Fruit fly (Drosophila melanogaster) whole organism, embryonic: ENCODE measurements around the gene fig.
A peak's percentile ranks its signal among the peaks of the same experiment; 100 is the strongest.

Experiments used
- ATbp ChIP-seq: fragments of 200-800 bp; sonication (Bioruptor generic); optimal IDR thresholded peaks from 2 replicates; lab custom pipeline; 2017; ENCODE audit warnings: missing biosample characterization, mild to moderate bottlenecking, missing genetic modification characterization, missing genetic modification reagents
- Antp ChIP-seq: fragments of 200-800 bp; sonication (Bioruptor generic); optimal IDR thresholded peaks from 3 replicates; lab custom pipeline; 2016; ENCODE audit warnings: missing biosample characterization, missing genetic modification characterization
- Atf6 ChIP-seq: fragments of 200-800 bp; sonication (Bioruptor generic); IDR thresholded peaks from 2 replicates; pipeline ENCODE4 v1.3.6; 2022; ENCODE audit warnings: missing biosample characterization, missing genetic modification characterization
- CG1024 ChIP-seq: fragments of 200-800 bp; sonication (Bioruptor generic); IDR thresholded peaks from 2 replicates; pipeline ENCODE4 v1.3.6; 2022; ENCODE audit warnings: missing biosample characterization, missing genetic modification characterization
- CG11560 ChIP-seq: fragments of 200-800 bp; sonication (Bioruptor generic); IDR thresholded peaks from 3 replicates; pipeline ENCODE4 v1.3.6; 2022; ENCODE audit warnings: missing biosample characterization, missing genetic modification characterization
- CG11695 ChIP-seq: fragments of 200-800 bp; sonication (Bioruptor generic); IDR thresholded peaks from 3 replicates; pipeline ENCODE4 v1.3.6; 2022; ENCODE audit warnings: missing biosample characterization, missing genetic modification characterization
- CG13894 ChIP-seq: fragments of 200-800 bp; sonication (Bioruptor generic); optimal IDR thresholded peaks from 3 replicates; lab custom pipeline; 2018; ENCODE audit warnings: missing biosample characterization, mild to moderate bottlenecking, missing genetic modification characterization, moderate library complexity
- CG17829 ChIP-seq: fragments of 200-800 bp; optimal IDR thresholded peaks from 2 replicates; lab custom pipeline; 2019; ENCODE audit warnings: missing biosample characterization, mild to moderate bottlenecking, missing genetic modification characterization, moderate library complexity
- CG18011 ChIP-seq: fragments of 200-800 bp; sonication (Bioruptor generic); optimal IDR thresholded peaks from 2 replicates; lab custom pipeline; 2017; ENCODE audit warnings: missing biosample characterization, missing genetic modification characterization, mild to moderate bottlenecking, moderate library complexity, missing genotype
- CG42726 ChIP-seq: fragments of 200-800 bp; sonication (Bioruptor generic); IDR thresholded peaks from 2 replicates; pipeline ENCODE4 v1.3.6; 2022; ENCODE audit warnings: missing biosample characterization, missing genetic modification characterization; ENCODE audit not compliant: partially characterized antibody
- CG5245 ChIP-seq: fragments of 200-800 bp; sonication (Bioruptor generic); optimal IDR thresholded peaks from 3 replicates; lab custom pipeline; 2016; ENCODE audit warnings: missing biosample characterization, missing genetic modification characterization
- CG6813 ChIP-seq: fragments of 200-800 bp; sonication (Bioruptor generic); optimal IDR thresholded peaks from 2 replicates; lab custom pipeline; 2017; ENCODE audit warnings: missing biosample characterization, missing genetic modification characterization, mild to moderate bottlenecking, moderate library complexity, missing genetic modification reagents
- CG7271 ChIP-seq: fragments of 200-800 bp; sonication (Bioruptor generic); optimal IDR thresholded peaks from 2 replicates; lab custom pipeline; 2018; ENCODE audit warnings: missing biosample characterization, mild to moderate bottlenecking, missing genetic modification characterization, moderate library complexity
- CG7357 ChIP-seq: fragments of 200-800 bp; sonication (Bioruptor generic); IDR thresholded peaks from 3 replicates; pipeline ENCODE4 v1.3.6; 2022; ENCODE audit warnings: missing biosample characterization, missing genetic modification characterization
- CG7745 ChIP-seq: fragments of 200-800 bp; sonication (Bioruptor generic); optimal IDR thresholded peaks from 2 replicates; lab custom pipeline; 2018; ENCODE audit warnings: missing biosample characterization, mild to moderate bottlenecking, missing genetic modification characterization, moderate library complexity
- CG8089 ChIP-seq: fragments of 200-800 bp; sonication (Bioruptor generic); optimal IDR thresholded peaks from 3 replicates; lab custom pipeline; 2016; ENCODE audit warnings: missing biosample characterization, missing genetic modification characterization
- CG8290 ChIP-seq, 3 experiments: fragments of 200-800 bp; sonication (Bioruptor generic); optimal IDR thresholded peaks; 2 replicates each; lab custom pipeline; 2016 to 2019; ENCODE audit warnings: missing biosample characterization in 3 of 3, missing genetic modification characterization in 3 of 3, mild to moderate bottlenecking in 2 of 3, moderate library complexity in 1 of 3
- CoRest ChIP-seq: fragments of 200-800 bp; sonication (Bioruptor generic); optimal IDR thresholded peaks from 3 replicates; lab custom pipeline; 2018; ENCODE audit warnings: missing biosample characterization, mild to moderate bottlenecking, missing genetic modification characterization, moderate library complexity
- D19B ChIP-seq: fragments of 200-800 bp; sonication (Bioruptor generic); optimal IDR thresholded peaks from 2 replicates; lab custom pipeline; 2017; ENCODE audit warnings: missing biosample characterization, mild to moderate bottlenecking, missing genetic modification characterization
- Eip74EF ChIP-seq, 2 experiments: fragments of 200-800 bp in 1 of 2; fragments of >200 bp in 1 of 2; sonication (Bioruptor generic) in 1 of 2; optimal IDR thresholded peaks; 2 replicates each; lab custom pipeline; 2017 to 2019; ENCODE audit warnings: missing biosample characterization in 2 of 2, missing genetic modification characterization in 2 of 2, mild to moderate bottlenecking in 1 of 2, moderate library complexity in 1 of 2
- H2.0 ChIP-seq: fragments of 200-800 bp; sonication (Bioruptor generic); IDR thresholded peaks from 2 replicates; pipeline ENCODE4 v1.3.6; 2022; ENCODE audit warnings: missing biosample characterization, missing genetic modification characterization
- HLH54F ChIP-seq: fragments of 200-800 bp; sonication (Bioruptor generic); optimal IDR thresholded peaks from 3 replicates; lab custom pipeline; 2016; ENCODE audit warnings: missing biosample characterization, missing genetic modification characterization
- Hsf ChIP-seq: fragments of 200-800 bp; sonication (Bioruptor generic); optimal IDR thresholded peaks from 3 replicates; lab custom pipeline; 2016; ENCODE audit warnings: missing biosample characterization, missing genetic modification characterization
- Lpt ChIP-seq: fragments of >200 bp; optimal IDR thresholded peaks from 2 replicates; lab custom pipeline; 2018; ENCODE audit warnings: missing biosample characterization, missing genetic modification characterization
- Max ChIP-seq: fragments of 200-800 bp; sonication (Bioruptor generic); optimal IDR thresholded peaks from 2 replicates; lab custom pipeline; 2016; ENCODE audit warnings: missing biosample characterization, mild to moderate bottlenecking, missing genetic modification characterization
- Nf-YB ChIP-seq: fragments of 200-800 bp; sonication (Bioruptor generic); optimal IDR thresholded peaks from 3 replicates; lab custom pipeline; 2019; ENCODE audit warnings: missing biosample characterization, mild to moderate bottlenecking, missing genetic modification characterization, moderate library complexity
- Oli ChIP-seq: fragments of 200-800 bp; sonication (Bioruptor generic); optimal IDR thresholded peaks from 2 replicates; lab custom pipeline; 2018; ENCODE audit warnings: missing biosample characterization, mild to moderate bottlenecking, missing genetic modification characterization, moderate library complexity
- Pdp1 ChIP-seq, 2 experiments: fragments of 200-800 bp; sonication (Bioruptor generic); optimal IDR thresholded peaks; 3 replicates each; lab custom pipeline; 2016; ENCODE audit warnings: missing biosample characterization in 2 of 2, missing genetic modification characterization in 2 of 2, mild to moderate bottlenecking in 1 of 2, moderate library complexity in 1 of 2
- Rfx ChIP-seq: fragments of 200-800 bp; sonication (Bioruptor generic); IDR thresholded peaks from 2 replicates; pipeline ENCODE4 v1.3.6; 2022; ENCODE audit warnings: missing biosample characterization, missing genetic modification characterization
- Six4 ChIP-seq: fragments of 200-800 bp; sonication (Bioruptor generic); optimal IDR thresholded peaks from 2 replicates; lab custom pipeline; 2016; ENCODE audit warnings: missing biosample characterization, missing genetic modification characterization
- Stat92E ChIP-seq, 3 experiments: fragments of >200 bp in 2 of 3; fragments of 200-800 bp in 1 of 3; sonication (Bioruptor generic) in 1 of 3; optimal IDR thresholded peaks; 2 replicates each; lab custom pipeline; 2017 to 2019; ENCODE audit warnings: missing biosample characterization in 3 of 3, missing genetic modification characterization in 3 of 3, mild to moderate bottlenecking in 1 of 3, moderate library complexity in 1 of 3
- bowl ChIP-seq: fragments of 200-800 bp; sonication (Bioruptor generic); IDR thresholded peaks from 2 replicates; pipeline ENCODE4 v1.3.6; 2022; ENCODE audit warnings: missing biosample characterization, missing genetic modification characterization
- chif ChIP-seq, 2 experiments: fragments of 200-800 bp; sonication (Bioruptor generic); optimal IDR thresholded peaks; 3 replicates each; lab custom pipeline; 2016; ENCODE audit warnings: missing biosample characterization in 2 of 2, missing genetic modification characterization in 2 of 2
- crp ChIP-seq, 2 experiments: fragments of 200-800 bp; sonication (Bioruptor generic); optimal IDR thresholded peaks; 2 replicates in 1 of 2; 3 replicates in 1 of 2; lab custom pipeline; 2017; ENCODE audit warnings: missing biosample characterization in 2 of 2, missing genetic modification characterization in 2 of 2, mild to moderate bottlenecking in 1 of 2, moderate library complexity in 1 of 2
- dati ChIP-seq: fragments of 200-800 bp; sonication (Bioruptor generic); IDR thresholded peaks from 2 replicates; pipeline ENCODE4 v1.3.6; 2022; ENCODE audit warnings: missing biosample characterization, missing genetic modification characterization
- gcm ChIP-seq: fragments of 200-800 bp; sonication (Bioruptor generic); optimal IDR thresholded peaks from 2 replicates; lab custom pipeline; 2019; ENCODE audit warnings: missing biosample characterization, mild to moderate bottlenecking, missing genetic modification characterization, moderate library complexity
- gsb-n ChIP-seq: fragments of 200-800 bp; sonication (Bioruptor generic); optimal IDR thresholded peaks from 3 replicates; lab custom pipeline; 2018; ENCODE audit warnings: missing biosample characterization, mild to moderate bottlenecking, missing genetic modification characterization
- hkb ChIP-seq, 2 experiments: fragments of 200-800 bp in 1 of 2; fragments of >200 bp in 1 of 2; sonication (Bioruptor generic) in 1 of 2; IDR thresholded peaks in 1 of 2; optimal IDR thresholded peaks in 1 of 2; 2 replicates each; pipeline versions ENCODE4 v1.3.6 to Lab custom; 2017 to 2022; ENCODE audit warnings: missing biosample characterization in 1 of 2, missing genetic modification characterization in 1 of 2
- lab ChIP-seq: fragments of 200-800 bp; sonication (Bioruptor generic); optimal IDR thresholded peaks from 3 replicates; lab custom pipeline; 2017; ENCODE audit warnings: missing biosample characterization, missing genetic modification characterization, mild to moderate bottlenecking, moderate library complexity, missing genetic modification reagents
- luna ChIP-seq: fragments of 200-800 bp; sonication (Bioruptor generic); optimal IDR thresholded peaks from 2 replicates; lab custom pipeline; 2016; ENCODE audit warnings: missing biosample characterization, missing genetic modification characterization
- run ChIP-seq: fragments of 200-800 bp; sonication (Bioruptor generic); optimal IDR thresholded peaks from 3 replicates; lab custom pipeline; 2018; ENCODE audit warnings: missing biosample characterization, mild to moderate bottlenecking, missing genetic modification characterization
- sc ChIP-seq, 3 experiments: fragments of >200 bp in 2 of 3; fragments of 200-800 bp in 1 of 3; sonication (Bioruptor generic) in 1 of 3; optimal IDR thresholded peaks; 2 replicates in 2 of 3; 3 replicates in 1 of 3; lab custom pipeline; 2017; ENCODE audit warnings: mild to moderate bottlenecking in 1 of 3, missing biosample characterization in 1 of 3, missing genetic modification characterization in 1 of 3, missing genetic modification reagents in 1 of 3
- sd ChIP-seq: fragments of 200-800 bp; sonication (Bioruptor generic); optimal IDR thresholded peaks from 3 replicates; lab custom pipeline; 2018; ENCODE audit warnings: missing biosample characterization, mild to moderate bottlenecking, missing genetic modification characterization, moderate library complexity
- slbo ChIP-seq: fragments of 200-800 bp; sonication (Bioruptor generic); IDR thresholded peaks from 2 replicates; pipeline ENCODE4 v1.3.6; 2022; ENCODE audit warnings: missing biosample characterization, missing genetic modification characterization
- tap ChIP-seq: fragments of 200-800 bp; optimal IDR thresholded peaks from 3 replicates; lab custom pipeline; 2019; ENCODE audit warnings: missing biosample characterization, mild to moderate bottlenecking, missing genetic modification characterization, moderate library complexity
- ttk ChIP-seq: fragments of 200-800 bp; sonication (Bioruptor generic); IDR thresholded peaks from 2 replicates; pipeline ENCODE4 v2.1.2; 2022; ENCODE audit warnings: missing biosample characterization, missing genetic modification characterization
- tup ChIP-seq: fragments of 200-800 bp; sonication (Bioruptor generic); optimal IDR thresholded peaks from 2 replicates; lab custom pipeline; 2016; ENCODE audit warnings: missing biosample characterization, mild to moderate bottlenecking, missing genetic modification characterization, moderate library complexity
- vvl ChIP-seq: fragments of 200-800 bp; sonication (Bioruptor generic); IDR thresholded peaks from 2 replicates; pipeline ENCODE4 v1.3.6; 2022; ENCODE audit warnings: missing biosample characterization, missing genetic modification characterization
- zfh2 ChIP-seq: fragments of 200-800 bp; sonication (Bioruptor generic); optimal IDR thresholded peaks from 2 replicates; lab custom pipeline; 2016; ENCODE audit warnings: missing biosample characterization, missing genetic modification characterization

fig gene

DNA sequence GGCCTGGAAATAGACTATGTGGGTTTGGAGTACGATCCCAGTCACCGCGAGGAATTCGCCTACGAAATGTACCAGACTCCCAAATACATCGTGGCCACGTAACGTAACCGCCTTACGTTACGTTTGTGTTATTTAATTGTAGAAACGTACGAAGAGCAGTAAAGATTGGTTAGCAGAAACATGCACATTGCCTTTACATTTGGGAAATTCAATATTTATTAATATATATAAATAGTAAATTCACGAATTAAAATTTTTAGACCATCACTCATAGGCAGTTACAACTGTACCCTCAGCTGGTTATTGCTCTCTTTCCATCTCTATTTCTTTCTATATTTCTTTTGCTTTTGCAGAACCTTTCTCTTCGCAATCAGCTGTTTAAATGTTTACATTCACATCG is 42.4 kb downstream of the fig start, which contains the start of gene Gnpnat (continued):
- TF ChIP-seq CG11695 = no peak
- TF ChIP-seq luna = no peak
- TF ChIP-seq CG18011 (GFP tag; lab: Kevin White, UChicago) = no peak
- TF ChIP-seq CG7357 (GFP tag; lab: Robert Waterston, UW) = no peak
- peak in 1 of 2 experiments; percentile 66 for TF ChIP-seq crp (GFP tag; optimal IDR thresholded peaks at IDR 0.05; lab: Kevin White, UChicago)
- no peak for TF ChIP-seq Lpt (GFP tag; lab: Kevin White, UChicago)
- TF ChIP-seq Six4 (GFP tag; lab: Kevin White, UChicago) = peak; percentile 55
- no peak for TF ChIP-seq CG11560 (tag; lab: Robert Waterston, UW)
- TF ChIP-seq CG8290 (GFP tag; optimal IDR thresholded peaks at IDR 0.05; lab: Kevin White, UChicago) = no peak
- no peak for TF ChIP-seq CG8290 (tag; optimal IDR thresholded peaks at IDR 0.05; lab: Kevin White, UChicago)
- peak; percentile 17 to 32 for TF ChIP-seq Pdp1 (GFP tag; optimal IDR thresholded peaks at IDR 0.05; lab: Kevin White, UChicago)
- TF ChIP-seq hkb (optimal IDR thresholded peaks at IDR 0.05; lab: Kevin White, UChicago) = no peak
- TF ChIP-seq hkb (GFP tag; IDR thresholded peaks at IDR 0.05; lab: Robert Waterston, UW) = no peak
- TF ChIP-seq ATbp (GFP tag; lab: Kevin White, UChicago) = peak; percentile 53
- no peak for TF ChIP-seq CG7745 (tag; lab: Kevin White, UChicago)
- TF ChIP-seq bowl (GFP tag; lab: Robert Waterston, UW) = no peak
- no peak for TF ChIP-seq CG42726
- no peak for TF ChIP-seq sc (optimal IDR thresholded peaks at IDR 0.05; lab: Kevin White, UChicago)
- TF ChIP-seq sc (GFP tag; optimal IDR thresholded peaks at IDR 0.05; lab: Kevin White, UChicago) = no peak
- no peak for TF ChIP-seq Antp (GFP tag; lab: Kevin White, UChicago)
- TF ChIP-seq CG13894 = peak; percentile 26
- TF ChIP-seq CoRest (tag; lab: Kevin White, UChicago) = peak; percentile 45
- no peak for TF ChIP-seq ttk (GFP tag; lab: Robert Waterston, UW)
- TF ChIP-seq H2.0 = no peak
- TF ChIP-seq Max (GFP tag; lab: Kevin White, UChicago) = peak; percentile 6
- peak; percentile 48 for TF ChIP-seq Oli (tag; lab: Kevin White, UChicago)
- no peak for TF ChIP-seq Stat92E (GFP tag; optimal IDR thresholded peaks at IDR 0.05; lab: Kevin White, UChicago)
- peak; percentile 61 for TF ChIP-seq CG6813
- TF ChIP-seq Rfx (GFP tag; lab: Robert Waterston, UW) = no peak
- TF ChIP-seq zfh2 = no peak
- TF ChIP-seq CG17829 (tag; lab: Kevin White, UChicago) = peak; percentile 62
- TF ChIP-seq chif (GFP tag; optimal IDR thresholded peaks at IDR 0.05; lab: Kevin White, UChicago) = no peak
- TF ChIP-seq Nf-YB (GFP tag; lab: Kevin White, UChicago) = peak; percentile 8
- TF ChIP-seq Eip74EF (GFP tag; optimal IDR thresholded peaks at IDR 0.05; lab: Kevin White, UChicago) = peak in 1 of 2 experiments; percentile 25
- no peak for TF ChIP-seq CG8089
- no peak for TF ChIP-seq CG1024
- no peak for TF ChIP-seq D19B (GFP tag; lab: Kevin White, UChicago)
- no peak for TF ChIP-seq tup (GFP tag; lab: Kevin White, UChicago)
- peak; percentile 60 for TF ChIP-seq gsb-n (tag; lab: Kevin White, UChicago)
- TF ChIP-seq gcm = peak; percentile 62
- TF ChIP-seq CG5245 (GFP tag; lab: Kevin White, UChicago) = peak; percentile 12
- no peak for TF ChIP-seq run (tag; lab: Kevin White, UChicago)
- peak; percentile 8 for TF ChIP-seq sd (tag; lab: Kevin White, UChicago)
- no peak for TF ChIP-seq vvl (GFP tag; lab: Robert Waterston, UW)
- TF ChIP-seq HLH54F = no peak
- TF ChIP-seq slbo (GFP tag; lab: Robert Waterston, UW) = no peak
- TF ChIP-seq lab (GFP tag; lab: Kevin White, UChicago) = peak; percentile 77
- TF ChIP-seq Atf6 (GFP tag; lab: Robert Waterston, UW) = no peak
- TF ChIP-seq CG7271 (tag; lab: Kevin White, UChicago) = no peak
- no peak for TF ChIP-seq Hsf (GFP tag; lab: Kevin White, UChicago)
- no peak for TF ChIP-seq dati (GFP tag; lab: Robert Waterston, UW)
- TF ChIP-seq tap (tag; lab: Kevin White, UChicago) = no peak
